Fruit fly (Drosophila melanogaster): ENCODE results near the gene CG8745.

The CG8745 gene

DNA sequence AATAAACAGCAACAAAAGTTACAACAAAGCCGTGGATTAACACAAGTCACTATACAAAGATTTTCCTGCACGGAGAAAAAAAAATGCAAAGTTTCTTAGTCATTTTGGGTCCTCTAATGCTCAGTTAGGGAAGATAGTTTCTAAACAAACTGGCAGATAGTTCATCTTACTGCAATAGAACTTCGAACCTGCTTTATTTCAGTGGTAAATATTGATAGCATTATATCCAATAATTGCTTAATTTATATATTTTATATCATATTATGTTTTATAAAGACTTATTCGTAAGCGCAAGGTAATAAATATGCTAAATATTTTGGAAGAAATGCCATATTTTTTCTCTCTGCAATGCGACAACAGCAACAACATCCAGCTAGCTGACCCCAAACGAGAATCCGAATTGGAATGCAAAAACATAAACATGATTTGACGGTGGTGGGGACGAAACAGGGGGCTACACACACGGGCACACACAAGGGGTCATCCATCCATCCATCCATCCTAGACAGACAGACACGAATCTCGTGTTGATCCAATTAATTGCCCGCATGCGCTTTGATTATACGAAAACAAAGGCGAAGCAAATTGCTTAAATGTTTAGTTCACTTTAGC lies 45.0 kb upstream of the CG8745 start (continued):
- TF ChIP-seq CG18011 (GFP tag; optimal IDR thresholded peaks at IDR 0.05) = no peak
- peak; percentile 83 for TF ChIP-seq CG11504 (tag; optimal IDR thresholded peaks at IDR 0.05)
- peak; percentile 16; the same call in 1 of the 2 replicates for TF ChIP-seq Gsc (GFP tag; IDR thresholded peaks at IDR 0.05)
- no peak for TF ChIP-seq BEAF-32 (GFP tag; optimal IDR thresholded peaks at IDR 0.05)
- TF ChIP-seq tx (GFP tag; optimal IDR thresholded peaks at IDR 0.05) = no peak
- peak; percentile 60; the same call in 1 of the 2 replicates for TF ChIP-seq CG32767 (GFP tag; IDR thresholded peaks at IDR 0.05)
- peak; percentile 29 for TF ChIP-seq Deaf1 (tag; optimal IDR thresholded peaks at IDR 0.05)
- peak; percentile 73 for TF ChIP-seq CG10979 (tag; optimal IDR thresholded peaks at IDR 0.05)
- peak; percentile 58; the same call in 1 of the 2 replicates for TF ChIP-seq sob (GFP tag; IDR thresholded peaks at IDR 0.05)
- TF ChIP-seq eyg (GFP tag; optimal IDR thresholded peaks at IDR 0.05) = no peak
- TF ChIP-seq Sin3A (optimal IDR thresholded peaks at IDR 0.05) = no peak
- TF ChIP-seq Usf (GFP tag; optimal IDR thresholded peaks at IDR 0.05) = no peak
- no peak for TF ChIP-seq toy (GFP tag; IDR thresholded peaks at IDR 0.05)
- no peak for TF ChIP-seq shn (GFP tag; optimal IDR thresholded peaks at IDR 0.05)
- peak; percentile 26; the same call in 1 of the 2 replicates for TF ChIP-seq dimm (GFP tag; IDR thresholded peaks at IDR 0.05)
- no peak for TF ChIP-seq peb (GFP tag; IDR thresholded peaks at IDR 0.05)
- TF ChIP-seq Abd-B (GFP tag; optimal IDR thresholded peaks at IDR 0.05) = peak; percentile 71
- TF ChIP-seq ranshi (GFP tag; IDR thresholded peaks at IDR 0.05) = no peak
- TF ChIP-seq nom (GFP tag; optimal IDR thresholded peaks at IDR 0.05) = no peak
- TF ChIP-seq CG30431 (GFP tag; optimal IDR thresholded peaks at IDR 0.05) = peak; percentile 53
- no peak for TF ChIP-seq Oaz (GFP tag; IDR thresholded peaks at IDR 0.05)
- TF ChIP-seq H15 (GFP tag; IDR thresholded peaks at IDR 0.05) = no peak; the same call in 2 of the 3 replicates
- no peak for TF ChIP-seq Eip74EF (GFP tag; optimal IDR thresholded peaks at IDR 0.05)
- TF ChIP-seq CG2120 (GFP tag; optimal IDR thresholded peaks at IDR 0.05) = peak; percentile 22
- peak; percentile 64 for TF ChIP-seq Hmr (GFP tag; optimal IDR thresholded peaks at IDR 0.05)
- TF ChIP-seq yki (optimal IDR thresholded peaks at IDR 0.05) = no peak
- no peak for TF ChIP-seq bowl (GFP tag; IDR thresholded peaks at IDR 0.05)
- no peak for TF ChIP-seq GATAe (GFP tag; conservative IDR thresholded peaks at IDR 0.05)
- no peak for TF ChIP-seq luna (GFP tag; optimal IDR thresholded peaks at IDR 0.05)
- no peak for TF ChIP-seq CG17802 (tag; optimal IDR thresholded peaks at IDR 0.05)
- 0 out of 2 replicates have a peak, but pooled peaks have one; percentile 21 for TF ChIP-seq CG4404 (GFP tag; IDR thresholded peaks at IDR 0.05)
- no peak for TF ChIP-seq Hsf (GFP tag; optimal IDR thresholded peaks at IDR 0.05)
- TF ChIP-seq CG16779 (GFP tag; IDR thresholded peaks at IDR 0.05) = no peak
- no peak for TF ChIP-seq gfzf (GFP tag; optimal IDR thresholded peaks at IDR 0.05)
- no peak for TF ChIP-seq CG17186 (GFP tag; optimal IDR thresholded peaks at IDR 0.05)
- peak; percentile 26 for TF ChIP-seq CG12104 (GFP tag; optimal IDR thresholded peaks at IDR 0.05)
- TF ChIP-seq Mad (GFP tag; optimal IDR thresholded peaks at IDR 0.05) = no peak
- no peak for TF ChIP-seq h (optimal IDR thresholded peaks at IDR 0.05)
- no peak for TF ChIP-seq CG8478 (optimal IDR thresholded peaks at IDR 0.05)
- TF ChIP-seq CG8290 (GFP tag; optimal IDR thresholded peaks at IDR 0.05) = no peak
- peak in 1 of 2 experiments; percentile 8 for TF ChIP-seq CG8290 (tag; optimal IDR thresholded peaks at IDR 0.05)
- TF ChIP-seq Antp (GFP tag; optimal IDR thresholded peaks at IDR 0.05) = no peak
- no peak for TF ChIP-seq dati (GFP tag; IDR thresholded peaks at IDR 0.05)
- TF ChIP-seq D (optimal IDR thresholded peaks at IDR 0.05) = no peak
- TF ChIP-seq D (GFP tag; optimal IDR thresholded peaks at IDR 0.05) = peak; percentile 35
- no peak for TF ChIP-seq trh (GFP tag; optimal IDR thresholded peaks at IDR 0.05)
- no peak for TF ChIP-seq CG4854 (GFP tag; optimal IDR thresholded peaks at IDR 0.05)
- TF ChIP-seq CG16863 (GFP tag; optimal IDR thresholded peaks at IDR 0.05) = no peak
- TF ChIP-seq Sox100B (GFP tag; optimal IDR thresholded peaks at IDR 0.05) = peak; percentile 71
- TF ChIP-seq tap (tag; optimal IDR thresholded peaks at IDR 0.05) = peak; percentile 49
- TF ChIP-seq dmrt11E (tag; optimal IDR thresholded peaks at IDR 0.05) = peak; percentile 39
- peak; percentile 5 for TF ChIP-seq CG18476 (GFP tag; optimal IDR thresholded peaks at IDR 0.05)
- no peak for TF ChIP-seq CG1832 (GFP tag; optimal IDR thresholded peaks at IDR 0.05)

All from whole organism, embryonic.